Fruit fly (Drosophila melanogaster) whole organism, prepupa: ENCODE data around the gene axo.

Experiments
- Blimp-1 ChIP-seq: fragments of 200-800 bp; sonication (Bioruptor generic); optimal IDR thresholded peaks from 3 replicates; lab custom pipeline; 2017; ENCODE audit warnings: missing biosample characterization, missing genetic modification characterization, mild to moderate bottlenecking, moderate library complexity, missing genetic modification reagents
- CG10669 ChIP-seq: fragments of 200-800 bp; sonication (Bioruptor generic); optimal IDR thresholded peaks from 3 replicates; lab custom pipeline; 2018; ENCODE audit warnings: missing biosample characterization, mild to moderate bottlenecking, missing genetic modification characterization, moderate library complexity
- CG11294 ChIP-seq: fragments of 200-800 bp; sonication (Bioruptor generic); IDR thresholded peaks from 2 replicates; pipeline ENCODE4 v1.3.6; 2022; ENCODE audit warnings: missing biosample characterization, missing genetic modification characterization
- CG11762 ChIP-seq: fragments of 200-800 bp; sonication (Bioruptor generic); optimal IDR thresholded peaks from 3 replicates; lab custom pipeline; 2016; ENCODE audit warnings: missing biosample characterization, missing genetic modification characterization; ENCODE audit not compliant: insufficient read depth
- CG11902 ChIP-seq: fragments of 200-800 bp; sonication (Bioruptor generic); optimal IDR thresholded peaks from 3 replicates; lab custom pipeline; 2016; ENCODE audit warnings: missing biosample characterization, missing genetic modification characterization
- CG1621 ChIP-seq: fragments of 200-800 bp; sonication (Bioruptor generic); optimal IDR thresholded peaks from 3 replicates; lab custom pipeline; 2018; ENCODE audit warnings: missing biosample characterization, mild to moderate bottlenecking, missing genetic modification characterization
- CG16779 ChIP-seq: fragments of 200-800 bp; sonication (Bioruptor generic); optimal IDR thresholded peaks from 3 replicates; lab custom pipeline; 2017; ENCODE audit warnings: missing biosample characterization, mild to moderate bottlenecking, missing genetic modification characterization
- CG3032 ChIP-seq: fragments of 200-800 bp; optimal IDR thresholded peaks from 2 replicates; lab custom pipeline; 2019; ENCODE audit warnings: missing biosample characterization, mild to moderate bottlenecking, missing genetic modification characterization, moderate library complexity
- CG34406 ChIP-seq: fragments of 200-800 bp; sonication (Bioruptor generic); optimal IDR thresholded peaks from 3 replicates; lab custom pipeline; 2016; ENCODE audit warnings: missing biosample characterization, missing genetic modification characterization
- CG3919 ChIP-seq: fragments of 200-800 bp; sonication (Bioruptor generic); optimal IDR thresholded peaks from 3 replicates; lab custom pipeline; 2016; ENCODE audit warnings: missing biosample characterization, missing genetic modification characterization
- CG4318 ChIP-seq: fragments of 200-800 bp; sonication (Bioruptor generic); optimal IDR thresholded peaks from 3 replicates; lab custom pipeline; 2017; ENCODE audit warnings: missing biosample characterization, mild to moderate bottlenecking, missing genetic modification characterization
- CG6276 ChIP-seq: fragments of 200-800 bp; sonication (Bioruptor generic); optimal IDR thresholded peaks from 2 replicates; lab custom pipeline; 2017; ENCODE audit warnings: missing biosample characterization, mild to moderate bottlenecking, missing genetic modification characterization
- CG6854 ChIP-seq: fragments of 200-800 bp; sonication (Bioruptor generic); optimal IDR thresholded peaks from 2 replicates; lab custom pipeline; 2017; ENCODE audit warnings: missing biosample characterization, mild to moderate bottlenecking, missing genetic modification characterization
- CG8319 ChIP-seq: fragments of 200-800 bp; sonication (Bioruptor generic); optimal IDR thresholded peaks from 3 replicates; lab custom pipeline; 2016; ENCODE audit warnings: missing biosample characterization, missing genetic modification characterization
- CG8632 ChIP-seq: fragments of 200-800 bp; sonication (Bioruptor generic); optimal IDR thresholded peaks from 3 replicates; lab custom pipeline; 2016; ENCODE audit warnings: missing biosample characterization, missing genetic modification characterization
- Eip75B ChIP-seq: fragments of 200-800 bp; sonication (Bioruptor generic); optimal IDR thresholded peaks from 3 replicates; lab custom pipeline; 2016; ENCODE audit warnings: missing biosample characterization, missing genetic modification characterization
- Eip78C ChIP-seq: fragments of 200-800 bp; sonication (Bioruptor generic); peaks from one replicate; lab custom pipeline; 2016; ENCODE audit warnings: missing biosample characterization, missing genetic modification characterization
- Gug ChIP-seq: fragments of 200-800 bp; sonication (Bioruptor generic); IDR thresholded peaks from 2 replicates; pipeline ENCODE4 v1.3.6; 2022; ENCODE audit warnings: missing biosample characterization, missing genetic modification characterization
- Hr38 ChIP-seq: sonication (Bioruptor generic); optimal IDR thresholded peaks from 2 replicates; lab custom pipeline; 2016; ENCODE audit warnings: missing biosample characterization, missing genetic modification characterization
- Hr39 ChIP-seq: fragments of 200-800 bp; sonication (Bioruptor generic); optimal IDR thresholded peaks from 2 replicates; lab custom pipeline; 2016; ENCODE audit warnings: missing biosample characterization, missing genetic modification characterization
- Hr4 ChIP-seq: fragments of 200-800 bp; sonication (Bioruptor generic); optimal IDR thresholded peaks from 3 replicates; lab custom pipeline; 2016; ENCODE audit warnings: missing biosample characterization, missing genetic modification characterization
- Met ChIP-seq: fragments of 200-800 bp; sonication (Bioruptor generic); optimal IDR thresholded peaks from 3 replicates; lab custom pipeline; 2016; ENCODE audit warnings: missing biosample characterization, missing genetic modification characterization
- OdsH ChIP-seq: fragments of 200-800 bp; sonication (Bioruptor generic); optimal IDR thresholded peaks from 3 replicates; lab custom pipeline; 2016; ENCODE audit warnings: missing biosample characterization, missing genetic modification characterization
- Sox102F ChIP-seq: fragments of 200-800 bp; sonication (Bioruptor generic); optimal IDR thresholded peaks from 2 replicates; lab custom pipeline; 2016; ENCODE audit warnings: missing biosample characterization, mild to moderate bottlenecking, missing genetic modification characterization
- Sox14 ChIP-seq: fragments of 200-800 bp; sonication (Bioruptor generic); optimal IDR thresholded peaks from 3 replicates; lab custom pipeline; 2016; ENCODE audit warnings: missing biosample characterization, missing genetic modification characterization
- Sox15 ChIP-seq: fragments of 200-800 bp; sonication (Bioruptor generic); optimal IDR thresholded peaks from 3 replicates; lab custom pipeline; 2016; ENCODE audit warnings: missing biosample characterization, missing genetic modification characterization
- achi ChIP-seq: fragments of 200-800 bp; sonication (Bioruptor generic); optimal IDR thresholded peaks from 3 replicates; lab custom pipeline; 2016; ENCODE audit warnings: missing biosample characterization, missing genetic modification characterization
- acj6 ChIP-seq: fragments of 200-800 bp; sonication (Bioruptor generic); optimal IDR thresholded peaks from 3 replicates; lab custom pipeline; 2016; ENCODE audit warnings: missing biosample characterization, missing genetic modification characterization
- dac ChIP-seq: fragments of 200-800 bp; sonication (Bioruptor generic); optimal IDR thresholded peaks from 2 replicates; lab custom pipeline; 2017; ENCODE audit warnings: missing biosample characterization, mild to moderate bottlenecking, missing genetic modification characterization
- fd59A ChIP-seq: fragments of 200-800 bp; sonication (Bioruptor generic); optimal IDR thresholded peaks from 2 replicates; lab custom pipeline; 2017; ENCODE audit warnings: missing biosample characterization, mild to moderate bottlenecking, missing genetic modification characterization, missing genetic modification reagents
- net ChIP-seq: fragments of 200-800 bp; sonication (Bioruptor generic); optimal IDR thresholded peaks from 3 replicates; lab custom pipeline; 2016; ENCODE audit warnings: missing biosample characterization, missing genetic modification characterization
- pdm3 ChIP-seq: fragments of 200-800 bp; sonication (Bioruptor generic); optimal IDR thresholded peaks from 3 replicates; lab custom pipeline; 2016; ENCODE audit warnings: missing biosample characterization, missing genetic modification characterization
- spab ChIP-seq: fragments of 200-800 bp; sonication (Bioruptor generic); optimal IDR thresholded peaks from 2 replicates; lab custom pipeline; 2017; ENCODE audit warnings: missing biosample characterization, mild to moderate bottlenecking, missing genetic modification characterization, missing genetic modification reagents
- ss ChIP-seq, 2 experiments: fragments of 200-800 bp; sonication (Bioruptor generic); optimal IDR thresholded peaks; 2 replicates in 1 of 2; 3 replicates in 1 of 2; lab custom pipeline; 2017 to 2018; ENCODE audit warnings: mild to moderate bottlenecking in 2 of 2, missing biosample characterization in 2 of 2, missing genetic modification characterization in 2 of 2, moderate library complexity in 1 of 2
- svp ChIP-seq: fragments of 200-800 bp; sonication (Bioruptor generic); peaks from one replicate; lab custom pipeline; 2016; ENCODE audit warnings: missing biosample characterization, missing genetic modification characterization
- topi ChIP-seq: fragments of 200-800 bp; sonication (Bioruptor generic); optimal IDR thresholded peaks from 3 replicates; lab custom pipeline; 2016; ENCODE audit warnings: missing biosample characterization, missing genetic modification characterization
- vri ChIP-seq: fragments of 200-800 bp; sonication (Bioruptor generic); optimal IDR thresholded peaks from 3 replicates; lab custom pipeline; 2016; ENCODE audit warnings: missing biosample characterization, mild to moderate bottlenecking, missing genetic modification characterization

axo gene

dm6 chr3L:4698032-4698431 lies 10.9 kb upstream of the axo start (continued):
- TF ChIP-seq CG10669 (GFP tag; lab: Kevin White, UChicago) (peak; percentile 78), dac (peak; percentile 65), achi (GFP tag; lab: Kevin White, UChicago) (peak; percentile 88), Hr39 (GFP tag; lab: Kevin White, UChicago) (peak; percentile 93), Gug (GFP tag; lab: Robert Waterston, UW) (peak; percentile 68), CG1621 (tag; lab: Kevin White, UChicago) (peak; percentile 64), Blimp-1 (GFP tag; lab: Kevin White, UChicago) (peak; percentile 64), acj6 (GFP tag; lab: Kevin White, UChicago) (peak; percentile 92), CG3032 (tag; lab: Kevin White, UChicago) (peak; percentile 64), ss (GFP tag; optimal IDR thresholded peaks at IDR 0.05; lab: Kevin White, UChicago) (peak in 1 of 2 experiments; percentile 51), OdsH (peak; percentile 91), Hr38 (GFP tag; lab: Kevin White, UChicago) (no peak), CG11762 (GFP tag; lab: Kevin White, UChicago) (peak; percentile 79), CG11902 (GFP tag; lab: Kevin White, UChicago) (peak; percentile 87), Eip78C (GFP tag; lab: Kevin White, UChicago) (peak; percentile 85), Sox102F (GFP tag; lab: Kevin White, UChicago) (peak; percentile 90)

- TF ChIP-seq CG4318 = no peak
- TF ChIP-seq CG3919 = no peak
- TF ChIP-seq Sox14 = no peak
- no peak for TF ChIP-seq CG11294
- TF ChIP-seq CG6276 (GFP tag; lab: Kevin White, UChicago) = no peak
- TF ChIP-seq pdm3 (GFP tag; lab: Kevin White, UChicago) = no peak
- TF ChIP-seq Eip78C (GFP tag; lab: Kevin White, UChicago) = no peak
- no peak for TF ChIP-seq CG8319 (GFP tag; lab: Kevin White, UChicago)
- TF ChIP-seq acj6 (GFP tag; lab: Kevin White, UChicago) = no peak
Measured at dm6 chr3L:4697301-4697700, 10.2 kb upstream of the axo start, which contains the start of gene CG13713. TSS of gene CG13713 (plus strand) at chr3L:4697601.

- TF ChIP-seq CG6276 (GFP tag; lab: Kevin White, UChicago) (no peak), CG11294 (no peak), vri (GFP tag; lab: Kevin White, UChicago) (no peak), CG16779 (no peak), dac (no peak), Met (GFP tag; lab: Kevin White, UChicago) (no peak), acj6 (GFP tag; lab: Kevin White, UChicago) (no peak), Eip75B (GFP tag; lab: Kevin White, UChicago) (no peak), CG3919 (no peak), Sox102F (GFP tag; lab: Kevin White, UChicago) (no peak), svp (GFP tag; lab: Kevin White, UChicago) (no peak), Gug (GFP tag; lab: Robert Waterston, UW) (no peak)
Measured at dm6 chr3L:4696380-4696779, 9.3 kb upstream of the axo start.

dm6 chr3L:4694823-4695222 lies 7.7 kb upstream of the axo start, which contains the start of gene CG15876:
TSS of gene CG15876 (minus strand) at chr3L:4694845.
- TF ChIP-seq CG11294 (no peak), net (GFP tag; lab: Kevin White, UChicago) (no peak), Eip75B (GFP tag; lab: Kevin White, UChicago) (no peak), fd59A (GFP tag; lab: Kevin White, UChicago) (no peak), Hr4 (GFP tag; lab: Kevin White, UChicago) (no peak), Hr39 (GFP tag; lab: Kevin White, UChicago) (no peak), CG8632 (GFP tag; lab: Kevin White, UChicago) (no peak), spab (GFP tag; lab: Kevin White, UChicago) (no peak), Sox15 (GFP tag; lab: Kevin White, UChicago) (no peak), CG6854 (GFP tag; lab: Kevin White, UChicago) (no peak), topi (GFP tag; lab: Kevin White, UChicago) (no peak), dac (no peak), CG16779 (no peak), Gug (GFP tag; lab: Robert Waterston, UW) (no peak), CG34406 (GFP tag; lab: Kevin White, UChicago) (no peak), OdsH (no peak)
